Worm (Caenorhabditis elegans) whole organism, early embryonic: ENCODE measurements around the gene casy-1.

Experiments
- B0310.2 ChIP-seq: sonication (generic microtip); optimal IDR thresholded peaks from 2 replicates; lab custom pipeline; 2016; ENCODE audit warnings: mild to moderate bottlenecking, missing genetic modification characterization, missing compliant biosample characterization
- F13C5.2 ChIP-seq: sonication (generic microtip); optimal IDR thresholded peaks from 2 replicates; lab custom pipeline; 2017; ENCODE audit warnings: mild to moderate bottlenecking, missing genetic modification characterization, inconsistent platforms, missing compliant biosample characterization
- aly-1 ChIP-seq: sonication (generic microtip); optimal IDR thresholded peaks from 2 replicates; lab custom pipeline; 2016; ENCODE audit warnings: missing genetic modification characterization, missing compliant biosample characterization
- ama-1 ChIP-seq: fragments of 150-350 bp; optimal IDR thresholded peaks from 2 replicates; lab custom pipeline; 2014
- ceh-13 ChIP-seq: fragments of 200-800 bp; sonication (Bioruptor generic); optimal IDR thresholded peaks from 2 replicates; lab custom pipeline; 2018; ENCODE audit warnings: mild to moderate bottlenecking, missing genetic modification characterization, missing compliant biosample characterization
- ceh-36 ChIP-seq: sonication (generic microtip); optimal IDR thresholded peaks from 2 replicates; lab custom pipeline; 2016; ENCODE audit warnings: missing genetic modification characterization, inconsistent platforms, missing compliant biosample characterization
- ets-7 ChIP-seq: sonication (generic microtip); optimal IDR thresholded peaks from 2 replicates; lab custom pipeline; 2016; ENCODE audit warnings: missing genotype, missing genetic modification characterization, missing compliant biosample characterization
- flt-1 ChIP-seq: fragments of 200-800 bp; sonication (Bioruptor generic); IDR thresholded peaks from 2 replicates; pipeline ENCODE4 v1.3.6; 2022; ENCODE audit warnings: missing genetic modification characterization, missing compliant biosample characterization
- hmbx-1 ChIP-seq: sonication (generic microtip); optimal IDR thresholded peaks from 2 replicates; lab custom pipeline; 2016; ENCODE audit warnings: mild to moderate bottlenecking, missing genetic modification characterization, missing compliant biosample characterization
- hmg-4 ChIP-seq: fragments of 200-800 bp; sonication (Bioruptor generic); optimal IDR thresholded peaks from 2 replicates; lab custom pipeline; 2018; ENCODE audit warnings: mild to moderate bottlenecking, missing genetic modification characterization, missing compliant biosample characterization
- hnd-1 ChIP-seq: sonication (generic microtip); optimal IDR thresholded peaks from 2 replicates; lab custom pipeline; 2016; ENCODE audit warnings: missing genetic modification characterization, missing compliant biosample characterization
- pes-1 ChIP-seq: fragments of 200-800 bp; sonication (Bioruptor generic); IDR thresholded peaks from 2 replicates; pipeline ENCODE4 v1.3.6; 2022; ENCODE audit warnings: missing genetic modification reagents, missing genetic modification characterization, missing compliant biosample characterization
- scrt-1 ChIP-seq: fragments of 200-800 bp; sonication (Bioruptor generic); IDR thresholded peaks from 2 replicates; pipeline ENCODE4 v1.3.6; 2022; ENCODE audit warnings: missing genetic modification characterization, missing compliant biosample characterization
- sea-1 ChIP-seq: fragments of 200-800 bp; sonication (Bioruptor generic); conservative IDR thresholded peaks from 2 replicates; pipeline ENCODE4 v1.3.6; 2022; ENCODE audit warnings: missing genetic modification characterization, missing compliant biosample characterization
- tbx-11 ChIP-seq: fragments of 200-800 bp; sonication (Bioruptor generic); IDR thresholded peaks from 2 replicates; pipeline ENCODE4 v1.3.6; 2022; ENCODE audit warnings: missing genetic modification characterization, missing compliant biosample characterization
- tbx-37 ChIP-seq: fragments of 200-800 bp; sonication (Bioruptor generic); conservative IDR thresholded peaks from 2 replicates; pipeline ENCODE4 v1.3.6; 2022; ENCODE audit warnings: missing genetic modification reagents, missing genetic modification characterization, missing compliant biosample characterization
- tra-4 ChIP-seq: sonication (generic microtip); optimal IDR thresholded peaks from 2 replicates; lab custom pipeline; 2017; ENCODE audit warnings: missing genetic modification characterization, missing compliant biosample characterization

Gene casy-1

ce11 chrII:5969303-5969702 is 12.8 kb upstream of the casy-1 start, which contains the start of gene B0034.4:
Gene B0034.4, minus strand, starts transcription at chrII:5969531.
- TF ChIP-seq aly-1 (tag; lab: Kevin White, UChicago) (no peak), flt-1 (GFP tag; lab: Robert Waterston, UW) (no peak), tbx-37 (GFP tag; lab: Robert Waterston, UW) (no peak), ceh-36 (no peak), hmbx-1 (no peak), pes-1 (GFP tag; lab: Robert Waterston, UW) (no peak), ets-7 (no peak), F13C5.2 (tag; lab: Kevin White, UChicago) (no peak), B0310.2 (tag; lab: Kevin White, UChicago) (no peak), scrt-1 (no peak)

DNA sequence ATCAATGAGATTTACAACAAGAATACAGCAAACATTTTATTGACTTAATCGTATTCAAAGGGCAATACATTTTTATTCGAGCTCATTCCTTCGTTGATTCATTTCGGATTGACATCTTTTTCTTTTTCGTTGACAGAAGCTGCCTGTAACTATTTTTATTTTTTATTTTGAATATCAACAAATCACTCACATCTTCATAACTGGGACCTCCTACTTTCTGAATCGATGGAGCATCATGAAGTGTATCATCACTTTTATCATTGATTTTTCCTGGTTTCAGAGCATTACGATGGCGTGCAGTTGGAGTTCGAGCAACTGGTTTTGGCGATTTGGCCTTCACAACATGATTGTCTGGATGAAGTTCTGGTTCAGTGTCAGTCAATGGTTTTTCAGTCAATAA is 11.6 kb upstream of the casy-1 start, which contains the start of gene B0034.1:
Gene B0034.1 (plus strand): TSS at position 301 of the 400 bp plus-strand sequence.
- TF ChIP-seq B0310.2 (tag; lab: Kevin White, UChicago) = no peak
- TF ChIP-seq hmg-4 (GFP tag; lab: Kevin White, UChicago) = no peak

DNA sequence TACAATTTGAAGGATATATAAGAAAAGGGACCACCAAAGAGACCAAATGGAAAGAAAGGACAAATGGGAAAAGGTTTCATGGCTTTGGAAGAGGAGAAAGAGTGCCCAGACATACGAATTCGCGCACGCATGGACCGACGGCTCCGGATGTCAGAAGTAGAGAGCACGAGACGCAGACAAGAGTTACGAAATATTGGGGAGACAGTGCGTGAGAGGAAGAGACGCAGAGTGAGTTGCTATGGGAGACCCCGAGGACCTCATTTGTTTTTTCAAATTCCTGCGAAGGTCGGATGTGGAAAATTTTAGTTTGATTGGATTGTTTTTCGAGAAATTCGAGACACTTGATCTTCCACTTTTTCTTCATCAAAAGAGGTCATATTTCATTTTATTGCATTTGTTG is 10.2 kb upstream of the casy-1 start:
- TF ChIP-seq ets-7 (peak; percentile 2), sea-1 (GFP tag; lab: Robert Waterston, UW) (no peak), scrt-1 (no peak), tbx-37 (GFP tag; lab: Robert Waterston, UW) (no peak), hnd-1 (tag; lab: Kevin White, UChicago) (no peak), hmbx-1 (no peak), tbx-11 (no peak)

ce11 chrII:5964962-5965361 is 8.5 kb upstream of the casy-1 start:
- TF ChIP-seq hmg-4 (GFP tag; lab: Kevin White, UChicago) = no peak
- TF ChIP-seq B0310.2 (tag; lab: Kevin White, UChicago) = no peak
- no peak for TF ChIP-seq flt-1 (GFP tag; lab: Robert Waterston, UW)
- TF ChIP-seq tbx-37 (GFP tag; lab: Robert Waterston, UW) = no peak
- TF ChIP-seq tra-4 (tag; lab: Kevin White, UChicago) = no peak
- TF ChIP-seq hnd-1 (tag; lab: Kevin White, UChicago) = no peak
- TF ChIP-seq sea-1 (GFP tag; lab: Robert Waterston, UW) = no peak
- no peak for TF ChIP-seq hmbx-1
- TF ChIP-seq pes-1 (GFP tag; lab: Robert Waterston, UW) = no peak
- TF ChIP-seq ama-1 (lab: Kevin White, UChicago) = no peak
- TF ChIP-seq ets-7 = no peak
- no peak for TF ChIP-seq ceh-36
- no peak for TF ChIP-seq ceh-13 (GFP tag; lab: Kevin White, UChicago)
- TF ChIP-seq tbx-11 = no peak
- no peak for TF ChIP-seq scrt-1
- TF ChIP-seq F13C5.2 (tag; lab: Kevin White, UChicago) = no peak
- TF ChIP-seq aly-1 (tag; lab: Kevin White, UChicago) = no peak

- TF ChIP-seq hmbx-1 (no peak), B0310.2 (tag; lab: Kevin White, UChicago) (no peak), ceh-13 (GFP tag; lab: Kevin White, UChicago) (no peak), ama-1 (lab: Kevin White, UChicago) (no peak), tbx-11 (no peak), hmg-4 (GFP tag; lab: Kevin White, UChicago) (no peak), scrt-1 (no peak), hnd-1 (tag; lab: Kevin White, UChicago) (no peak), pes-1 (GFP tag; lab: Robert Waterston, UW) (no peak), aly-1 (tag; lab: Kevin White, UChicago) (no peak)
Observed at ce11 chrII:5962343-5962742, 5.9 kb upstream of the casy-1 start.

DNA sequence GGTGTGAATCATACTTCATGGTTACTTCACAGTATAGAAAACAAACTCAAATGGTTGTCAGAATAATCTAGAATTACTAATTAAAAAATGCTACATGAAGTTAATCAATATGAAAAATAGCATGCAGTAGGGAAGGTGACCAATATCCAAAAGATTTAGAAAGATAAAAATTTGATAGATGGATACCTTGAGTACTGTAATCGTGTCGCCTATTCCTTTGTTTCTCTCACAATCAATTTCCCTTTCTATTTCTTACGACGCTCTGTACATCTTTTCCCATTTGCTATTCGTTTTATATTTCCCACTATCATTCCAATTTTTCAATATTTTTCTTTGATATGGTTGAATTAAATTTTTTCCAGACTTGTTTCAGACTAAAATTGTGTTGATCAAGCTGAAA is 4.8 kb upstream of the casy-1 start, which contains the start of gene B0034.7:
Gene B0034.7 (plus strand): TSS at position 301 of the 400 bp plus-strand sequence.
- no peak for TF ChIP-seq sea-1 (GFP tag; lab: Robert Waterston, UW)

- TF ChIP-seq sea-1 (GFP tag; lab: Robert Waterston, UW) = no peak
- no peak for TF ChIP-seq ets-7
- no peak for TF ChIP-seq tbx-11
- no peak for TF ChIP-seq hmbx-1
- no peak for TF ChIP-seq ama-1 (lab: Kevin White, UChicago)
- no peak for TF ChIP-seq flt-1 (GFP tag; lab: Robert Waterston, UW)
- no peak for TF ChIP-seq F13C5.2 (tag; lab: Kevin White, UChicago)
- no peak for TF ChIP-seq ceh-36
- TF ChIP-seq pes-1 (GFP tag; lab: Robert Waterston, UW) = no peak
- no peak for TF ChIP-seq hmg-4 (GFP tag; lab: Kevin White, UChicago)
- TF ChIP-seq ceh-13 (GFP tag; lab: Kevin White, UChicago) = no peak
- no peak for TF ChIP-seq B0310.2 (tag; lab: Kevin White, UChicago)
Observed at ce11 chrII:5959575-5960119, 3.2 kb upstream of the casy-1 start.

DNA sequence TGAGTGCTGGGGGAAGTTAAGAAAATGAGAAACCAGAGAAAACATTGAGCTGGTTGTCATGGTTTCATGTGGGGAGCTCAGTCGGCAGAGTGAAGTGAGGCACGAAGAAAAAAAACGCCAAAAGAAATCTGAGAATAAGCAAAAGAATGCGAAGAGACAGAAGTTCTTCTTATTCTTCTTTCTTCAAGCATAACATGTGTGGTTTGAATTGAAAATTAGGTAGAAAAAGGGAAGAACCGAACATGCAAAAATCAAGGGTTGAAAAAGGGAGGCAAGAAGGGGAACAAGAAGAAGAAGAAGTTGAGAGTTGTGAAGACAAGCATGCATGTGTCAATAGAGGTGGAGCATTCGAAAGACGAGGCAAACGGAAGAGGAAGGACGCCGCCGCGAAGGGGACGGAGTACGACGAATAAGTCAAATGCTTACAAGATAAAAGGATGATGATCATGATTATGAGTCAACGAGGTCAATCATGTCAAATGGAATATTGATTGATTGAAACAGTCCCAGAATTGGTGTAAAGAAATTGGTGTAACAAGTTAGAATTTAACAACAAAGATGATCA is 1.4 kb upstream of the casy-1 start:
- TF ChIP-seq F13C5.2 (tag; lab: Kevin White, UChicago) = no peak
- TF ChIP-seq flt-1 (GFP tag; lab: Robert Waterston, UW) = no peak
- TF ChIP-seq hmg-4 (GFP tag; lab: Kevin White, UChicago) = no peak
- TF ChIP-seq B0310.2 (tag; lab: Kevin White, UChicago) = no peak
- TF ChIP-seq hmbx-1 = no peak
- no peak for TF ChIP-seq scrt-1
- no peak for TF ChIP-seq tbx-11
- TF ChIP-seq ceh-36 = no peak
- no peak for TF ChIP-seq ceh-13 (GFP tag; lab: Kevin White, UChicago)
- TF ChIP-seq ama-1 (lab: Kevin White, UChicago) = no peak
- TF ChIP-seq ets-7 = no peak
- TF ChIP-seq tbx-37 (GFP tag; lab: Robert Waterston, UW) = no peak
- no peak for TF ChIP-seq pes-1 (GFP tag; lab: Robert Waterston, UW)
- TF ChIP-seq tra-4 (tag; lab: Kevin White, UChicago) = no peak
- TF ChIP-seq hnd-1 (tag; lab: Kevin White, UChicago) = no peak
- no peak for TF ChIP-seq sea-1 (GFP tag; lab: Robert Waterston, UW)
- TF ChIP-seq aly-1 (tag; lab: Kevin White, UChicago) = no peak
